Fruit fly (Drosophila melanogaster) whole organism, embryonic: ENCODE data around the gene Ufd4.

Experiments used
- Bteb2 ChIP-seq: fragments of 200-800 bp; sonication (Bioruptor generic); optimal IDR thresholded peaks from 2 replicates; lab custom pipeline; 2016; ENCODE audit warnings: missing biosample characterization, missing genetic modification characterization
- CG10321 ChIP-seq: fragments of 200-800 bp; sonication (Bioruptor generic); IDR thresholded peaks from 2 replicates; pipeline ENCODE4 v1.3.6; 2022; ENCODE audit warnings: missing biosample characterization, missing genetic modification characterization
- CG13287 ChIP-seq: fragments of 200-800 bp; sonication (Bioruptor generic); IDR thresholded peaks from 2 replicates; pipeline ENCODE4 v1.3.6; 2022; ENCODE audit warnings: missing biosample characterization, missing genetic modification characterization; ENCODE audit not compliant: partially characterized antibody
- CG14441 ChIP-seq: fragments of 200-800 bp; sonication (Bioruptor generic); IDR thresholded peaks from 2 replicates; pipeline ENCODE4 v1.3.6; 2022; ENCODE audit warnings: missing biosample characterization, missing genetic modification characterization
- CG1603 ChIP-seq: fragments of 200-800 bp; sonication (Bioruptor generic); optimal IDR thresholded peaks from 2 replicates; lab custom pipeline; 2019; ENCODE audit warnings: missing biosample characterization, mild to moderate bottlenecking, missing genetic modification characterization, moderate library complexity
- CG17328 ChIP-seq: fragments of 200-800 bp; sonication (Bioruptor generic); IDR thresholded peaks from 2 replicates; pipeline ENCODE4 v1.3.6; 2022; ENCODE audit warnings: missing biosample characterization, missing genetic modification characterization
- CG2120 ChIP-seq: fragments of 200-800 bp; sonication (Bioruptor generic); optimal IDR thresholded peaks from 3 replicates; lab custom pipeline; 2016; ENCODE audit warnings: missing biosample characterization, missing genetic modification characterization
- CG32767 ChIP-seq: fragments of 200-800 bp; sonication (Bioruptor generic); IDR thresholded peaks from 2 replicates; pipeline ENCODE4 v1.3.6; 2022; ENCODE audit warnings: missing biosample characterization, missing genetic modification characterization
- CG3407 ChIP-seq: fragments of 200-800 bp; sonication (Bioruptor generic); optimal IDR thresholded peaks from 2 replicates; lab custom pipeline; 2018; ENCODE audit warnings: missing biosample characterization, mild to moderate bottlenecking, missing genetic modification characterization
- CG34224 ChIP-seq: fragments of 200-800 bp; sonication (Bioruptor generic); IDR thresholded peaks from 3 replicates; pipeline ENCODE4 v1.3.6; 2022; ENCODE audit warnings: missing biosample characterization, missing genetic modification characterization; ENCODE audit not compliant: partially characterized antibody
- CG34376 ChIP-seq: fragments of 200-800 bp; sonication (Bioruptor generic); optimal IDR thresholded peaks from 2 replicates; lab custom pipeline; 2018; ENCODE audit warnings: missing biosample characterization, mild to moderate bottlenecking, missing genetic modification characterization
- CG4404 ChIP-seq: fragments of 200-800 bp; sonication (Bioruptor generic); IDR thresholded peaks from 2 replicates; pipeline ENCODE4 v1.3.6; 2022; ENCODE audit warnings: missing biosample characterization, missing genetic modification characterization
- CG4617 ChIP-seq: fragments of 200-800 bp; sonication (Bioruptor generic); optimal IDR thresholded peaks from 3 replicates; lab custom pipeline; 2016; ENCODE audit warnings: missing biosample characterization, missing genetic modification characterization, borderline replicate concordance
- CG6791 ChIP-seq: fragments of 200-800 bp; sonication (Bioruptor generic); IDR thresholded peaks from 3 replicates; pipeline ENCODE4 v1.3.6; 2022; ENCODE audit warnings: missing biosample characterization, missing genetic modification characterization; ENCODE audit not compliant: partially characterized antibody
- CG7372 ChIP-seq: fragments of 200-800 bp; sonication (Bioruptor generic); IDR thresholded peaks from 2 replicates; pipeline ENCODE4 v1.3.6; 2022; ENCODE audit warnings: missing biosample characterization, missing genetic modification characterization
- CG7928 ChIP-seq: fragments of 200-800 bp; sonication (Bioruptor generic); optimal IDR thresholded peaks from 2 replicates; lab custom pipeline; 2017; ENCODE audit warnings: missing biosample characterization, mild to moderate bottlenecking, missing genetic modification characterization
- CG9797 ChIP-seq: fragments of 200-800 bp; sonication (Bioruptor generic); optimal IDR thresholded peaks from 3 replicates; lab custom pipeline; 2018; ENCODE audit warnings: missing biosample characterization, mild to moderate bottlenecking, missing genetic modification characterization
- Dp ChIP-seq: fragments of 200-800 bp; sonication (Bioruptor generic); optimal IDR thresholded peaks from 2 replicates; lab custom pipeline; 2018; ENCODE audit warnings: missing biosample characterization, mild to moderate bottlenecking, missing genetic modification characterization, moderate library complexity
- E2f2 ChIP-seq: fragments of 200-800 bp; sonication (Bioruptor generic); IDR thresholded peaks from 2 replicates; pipeline ENCODE4 v1.3.6; 2022; ENCODE audit warnings: missing biosample characterization, missing genetic modification characterization
- Ets97D ChIP-seq: fragments of 200-800 bp; sonication (Bioruptor generic); optimal IDR thresholded peaks from 3 replicates; lab custom pipeline; 2016; ENCODE audit warnings: missing biosample characterization, missing genetic modification characterization
- MBD-R2 ChIP-seq: fragments of 200-800 bp; sonication (Bioruptor generic); IDR thresholded peaks from 2 replicates; pipeline ENCODE4 v1.3.6; 2022; ENCODE audit warnings: missing biosample characterization, missing genetic modification characterization
- MESR4 ChIP-seq: fragments of 200-800 bp; sonication (Bioruptor generic); optimal IDR thresholded peaks from 2 replicates; lab custom pipeline; 2018; ENCODE audit warnings: missing biosample characterization, mild to moderate bottlenecking, missing genetic modification characterization, moderate library complexity
- Nf-YB ChIP-seq: fragments of 200-800 bp; sonication (Bioruptor generic); optimal IDR thresholded peaks from 3 replicates; lab custom pipeline; 2019; ENCODE audit warnings: missing biosample characterization, mild to moderate bottlenecking, missing genetic modification characterization, moderate library complexity
- Pdp1 ChIP-seq, 2 experiments: fragments of 200-800 bp; sonication (Bioruptor generic); optimal IDR thresholded peaks; 3 replicates each; lab custom pipeline; 2016; ENCODE audit warnings: missing biosample characterization in 2 of 2, missing genetic modification characterization in 2 of 2, mild to moderate bottlenecking in 1 of 2, moderate library complexity in 1 of 2
- bsh ChIP-seq, 2 experiments: fragments of 200-800 bp; sonication (Bioruptor generic); optimal IDR thresholded peaks; 2 replicates each; lab custom pipeline; 2017 to 2018; ENCODE audit warnings: mild to moderate bottlenecking in 2 of 2, missing biosample characterization in 2 of 2, missing genetic modification characterization in 2 of 2, moderate library complexity in 1 of 2
- cg ChIP-seq: fragments of 200-800 bp; sonication (Bioruptor generic); optimal IDR thresholded peaks from 3 replicates; lab custom pipeline; 2019; ENCODE audit warnings: missing biosample characterization, mild to moderate bottlenecking, missing genetic modification characterization, moderate library complexity
- chinmo ChIP-seq: fragments of 200-800 bp; sonication (Bioruptor generic); IDR thresholded peaks from 4 replicates; pipeline ENCODE4 v1.3.6; 2022; ENCODE audit warnings: missing biosample characterization, missing genetic modification characterization; ENCODE audit not compliant: partially characterized antibody
- crp ChIP-seq, 2 experiments: fragments of 200-800 bp; sonication (Bioruptor generic); optimal IDR thresholded peaks; 2 replicates in 1 of 2; 3 replicates in 1 of 2; lab custom pipeline; 2017; ENCODE audit warnings: missing biosample characterization in 2 of 2, missing genetic modification characterization in 2 of 2, mild to moderate bottlenecking in 1 of 2, moderate library complexity in 1 of 2
- dm ChIP-seq: fragments of 200-800 bp; sonication (Bioruptor generic); optimal IDR thresholded peaks from 3 replicates; lab custom pipeline; 2016; ENCODE audit warnings: missing biosample characterization, missing genetic modification characterization
- fd102C ChIP-seq: fragments of 200-800 bp; sonication (Bioruptor generic); optimal IDR thresholded peaks from 2 replicates; lab custom pipeline; 2018; ENCODE audit warnings: missing biosample characterization, mild to moderate bottlenecking, missing genetic modification characterization, moderate library complexity
- gfzf ChIP-seq: fragments of 200-800 bp; sonication (Bioruptor generic); optimal IDR thresholded peaks from 2 replicates; lab custom pipeline; 2016; ENCODE audit warnings: missing biosample characterization, mild to moderate bottlenecking, missing genetic modification characterization, moderate library complexity
- hbn ChIP-seq: fragments of 200-800 bp; sonication (Bioruptor generic); IDR thresholded peaks from 2 replicates; pipeline ENCODE4 v1.3.6; 2022; ENCODE audit warnings: missing biosample characterization, missing genetic modification characterization; ENCODE audit not compliant: partially characterized antibody
- nerfin-1 ChIP-seq: fragments of 200-800 bp; sonication (Bioruptor generic); optimal IDR thresholded peaks from 3 replicates; lab custom pipeline; 2019; ENCODE audit warnings: missing biosample characterization, mild to moderate bottlenecking, missing genetic modification characterization, moderate library complexity
- pb ChIP-seq: fragments of 200-800 bp; sonication (Bioruptor generic); optimal IDR thresholded peaks from 3 replicates; lab custom pipeline; 2016; ENCODE audit warnings: missing biosample characterization, missing genetic modification characterization
- pzg ChIP-seq: fragments of 200-800 bp; sonication (Bioruptor generic); optimal IDR thresholded peaks from 3 replicates; lab custom pipeline; 2018; ENCODE audit warnings: missing biosample characterization, mild to moderate bottlenecking, missing genetic modification characterization, moderate library complexity
- sc ChIP-seq, 3 experiments: fragments of >200 bp in 2 of 3; fragments of 200-800 bp in 1 of 3; sonication (Bioruptor generic) in 1 of 3; optimal IDR thresholded peaks; 2 replicates in 2 of 3; 3 replicates in 1 of 3; lab custom pipeline; 2017; ENCODE audit warnings: mild to moderate bottlenecking in 1 of 3, missing biosample characterization in 1 of 3, missing genetic modification characterization in 1 of 3, missing genetic modification reagents in 1 of 3
- sd ChIP-seq: fragments of 200-800 bp; sonication (Bioruptor generic); optimal IDR thresholded peaks from 3 replicates; lab custom pipeline; 2018; ENCODE audit warnings: missing biosample characterization, mild to moderate bottlenecking, missing genetic modification characterization, moderate library complexity
- sens ChIP-seq: fragments of 200-800 bp; sonication (Bioruptor generic); peaks from one replicate; lab custom pipeline; 2016; ENCODE audit warnings: missing biosample characterization, missing genetic modification characterization
- stwl ChIP-seq: fragments of 200-800 bp; sonication (Bioruptor generic); optimal IDR thresholded peaks from 3 replicates; lab custom pipeline; 2018; ENCODE audit warnings: missing biosample characterization, mild to moderate bottlenecking, missing genetic modification characterization, moderate library complexity
- vnd ChIP-seq: fragments of 200-800 bp; sonication (Bioruptor generic); IDR thresholded peaks from 3 replicates; pipeline ENCODE4 v1.3.6; 2022; ENCODE audit warnings: missing biosample characterization, missing genetic modification characterization; ENCODE audit not compliant: partially characterized antibody
- wek ChIP-seq: fragments of 200-800 bp; sonication (Bioruptor generic); optimal IDR thresholded peaks from 3 replicates; lab custom pipeline; 2018; ENCODE audit warnings: missing biosample characterization, mild to moderate bottlenecking, missing genetic modification characterization, moderate library complexity

Gene Ufd4

DNA sequence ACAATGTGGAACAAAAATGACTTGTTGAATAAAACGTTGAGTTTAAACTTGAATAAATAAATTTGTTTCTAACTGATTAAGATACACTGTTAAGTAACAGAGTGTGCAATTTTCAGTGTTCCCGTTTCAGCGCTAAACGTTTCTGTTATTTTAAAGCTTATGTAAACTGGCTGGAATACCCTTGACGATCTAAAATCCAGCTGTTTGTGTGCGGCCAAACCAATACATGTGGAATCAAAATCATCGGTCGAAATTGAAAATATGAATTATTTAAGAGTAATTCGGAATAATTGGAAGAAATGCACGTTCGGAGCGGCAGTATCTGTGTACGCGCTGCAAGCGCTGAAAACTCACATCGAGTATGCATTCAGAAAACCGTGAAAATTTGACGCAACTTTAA lies 22.3 kb downstream of the Ufd4 start, which contains the start of gene Mulk (continued):
- TF ChIP-seq crp (GFP tag; optimal IDR thresholded peaks at IDR 0.05; lab: Kevin White, UChicago) (peak; percentile 0 to 84), CG4617 (GFP tag; lab: Kevin White, UChicago) (peak; percentile 5), CG7928 (no peak), CG14441 (GFP tag; lab: Robert Waterston, UW) (no peak), CG10321 (no peak), CG1603 (tag; lab: Kevin White, UChicago) (peak; percentile 95), bsh (GFP tag; optimal IDR thresholded peaks at IDR 0.05; lab: Kevin White, UChicago) (no peak), CG7372 (no peak), cg (GFP tag; lab: Kevin White, UChicago) (peak; percentile 72), hbn (GFP tag; lab: Robert Waterston, UW) (peak; percentile 36; the same call in 1 of the 2 replicates), CG34376 (GFP tag; lab: Kevin White, UChicago) (no peak), dm (GFP tag; lab: Kevin White, UChicago) (peak; percentile 19), Bteb2 (GFP tag; lab: Kevin White, UChicago) (no peak), Pdp1 (GFP tag; optimal IDR thresholded peaks at IDR 0.05; lab: Kevin White, UChicago) (peak in 1 of 2 experiments; percentile 81), CG17328 (GFP tag; lab: Robert Waterston, UW) (no peak), sc (optimal IDR thresholded peaks at IDR 0.05; lab: Kevin White, UChicago) (no peak), sc (GFP tag; optimal IDR thresholded peaks at IDR 0.05; lab: Kevin White, UChicago) (no peak), CG3407 (no peak), wek (peak; percentile 98), Nf-YB (GFP tag; lab: Kevin White, UChicago) (no peak), CG2120 (GFP tag; lab: Kevin White, UChicago) (no peak), MESR4 (GFP tag; lab: Kevin White, UChicago) (peak; percentile 23), CG32767 (GFP tag; lab: Robert Waterston, UW) (no peak)

dm6 chr2L:10268688-10269087 lies 23.5 kb downstream of the Ufd4 start, which contains the start of gene CG4957:
Gene CG4957, plus strand, starts transcription at chr2L:10268872.
- TF ChIP-seq vnd, result no peak
- TF ChIP-seq E2f2 (GFP tag; lab: Robert Waterston, UW), result peak; percentile 46
- TF ChIP-seq pb (GFP tag; lab: Kevin White, UChicago), result no peak
- peak; percentile 33 for TF ChIP-seq pzg (GFP tag; lab: Kevin White, UChicago)
- TF ChIP-seq Ets97D, result peak; percentile 14
- TF ChIP-seq CG6791 (GFP tag; lab: Robert Waterston, UW), result no peak
- peak; percentile 18 for TF ChIP-seq Dp
- peak; percentile 52 for TF ChIP-seq MBD-R2
- TF ChIP-seq nerfin-1, result peak; percentile 9
- no peak for TF ChIP-seq fd102C
- peak; percentile 79 for TF ChIP-seq sd (tag; lab: Kevin White, UChicago)
- 0 out of 4 replicates have a peak, but pooled peaks have one; percentile 25 for TF ChIP-seq chinmo (GFP tag; lab: Robert Waterston, UW)
- peak; percentile 30 for TF ChIP-seq stwl (tag; lab: Kevin White, UChicago)
- peak; percentile 70 for TF ChIP-seq gfzf
- TF ChIP-seq CG13287 (GFP tag; lab: Robert Waterston, UW), result no peak
- TF ChIP-seq CG9797 (GFP tag; lab: Kevin White, UChicago), result peak; percentile 30
- TF ChIP-seq CG4404 (GFP tag; lab: Robert Waterston, UW), result no peak
- TF ChIP-seq sens (GFP tag; lab: Kevin White, UChicago), result peak; percentile 53
- 0 out of 3 replicates have a peak, but pooled peaks have one; percentile 14 for TF ChIP-seq CG34224 (GFP tag; lab: Robert Waterston, UW)
- peak in 1 of 2 experiments; percentile 78 for TF ChIP-seq Pdp1 (GFP tag; optimal IDR thresholded peaks at IDR 0.05; lab: Kevin White, UChicago)
